Worm (Caenorhabditis elegans): ENCODE measurements around the gene F58B4.7.
A peak's percentile ranks its signal among the peaks of the same experiment; 100 is the strongest.

F58B4.7 gene

ce11 chrV:10953471-10954155 is 30.5 kb upstream of the F58B4.7 start (continued):
- TF ChIP-seq nhr-25 (tag; optimal IDR thresholded peaks at IDR 0.05; ENCODE audit: borderline replicate concordance, insufficient read depth): peak; percentile 18

ce11 chrV:10951655-10952278 is 28.6 kb upstream of the F58B4.7 start, which contains the start of gene F17C11.4:
F17C11.4 (plus strand) TSS chrV:10951860.
- TF ChIP-seq dmd-6 (GFP tag; IDR thresholded peaks at IDR 0.05): peak; percentile 89
- TF ChIP-seq F49E8.2 (tag; optimal IDR thresholded peaks at IDR 0.05; ENCODE audit: borderline replicate concordance): no peak
- peak; percentile 74 for TF ChIP-seq dve-1 (tag; optimal IDR thresholded peaks at IDR 0.05; ENCODE audit: insufficient read depth)
- TF ChIP-seq fkh-10 (GFP tag; optimal IDR thresholded peaks at IDR 0.05): peak; percentile 69
- TF ChIP-seq Y105C5A.15 (GFP tag; IDR thresholded peaks at IDR 0.05): no peak
- no peak for TF ChIP-seq ZK337.2 (GFP tag; IDR thresholded peaks at IDR 0.05)
- peak; percentile 59 for TF ChIP-seq mxl-3 (GFP tag; optimal IDR thresholded peaks at IDR 0.05)
- TF ChIP-seq dpl-1 (GFP tag; optimal IDR thresholded peaks at IDR 0.05): peak; percentile 38
- no peak for TF ChIP-seq dmd-8 (GFP tag; IDR thresholded peaks at IDR 0.05)
- TF ChIP-seq fos-1 (tag; optimal IDR thresholded peaks at IDR 0.05): no peak
- TF ChIP-seq nhr-25 (tag; optimal IDR thresholded peaks at IDR 0.05; ENCODE audit: borderline replicate concordance, insufficient read depth): peak; percentile 89
- peak; percentile 84 for TF ChIP-seq mdt-29 (GFP tag; IDR thresholded peaks at IDR 0.05)
- no peak for TF ChIP-seq tag-97 (GFP tag; IDR thresholded peaks at IDR 0.05)
- peak; percentile 33 for TF ChIP-seq nhr-6 (tag; optimal IDR thresholded peaks at IDR 0.05)
- TF ChIP-seq hlh-30 (tag; optimal IDR thresholded peaks at IDR 0.05; ENCODE audit: insufficient read depth): peak; percentile 96
- no peak for TF ChIP-seq ceh-44 (GFP tag; IDR thresholded peaks at IDR 0.05)
- no peak for TF ChIP-seq attf-4 (tag; optimal IDR thresholded peaks at IDR 0.05)
- TF ChIP-seq php-3 (GFP tag; IDR thresholded peaks at IDR 0.05): peak; percentile 62; the same call in 1 of the 2 replicates
- no peak for TF ChIP-seq nhr-111 (GFP tag; optimal IDR thresholded peaks at IDR 0.05)
- peak; percentile 60; the same call in 1 of the 2 replicates for TF ChIP-seq mxl-2 (GFP tag; conservative IDR thresholded peaks at IDR 0.05)
- peak; percentile 6 for TF ChIP-seq cey-2 (tag; optimal IDR thresholded peaks at IDR 0.05; ENCODE audit: borderline replicate concordance, insufficient read depth)
- TF ChIP-seq gei-8 (GFP tag; optimal IDR thresholded peaks at IDR 0.05): no peak
- TF ChIP-seq duxl-1 (tag; optimal IDR thresholded peaks at IDR 0.05; ENCODE audit: poor library complexity): no peak
- peak; percentile 82 for TF ChIP-seq ama-1 (optimal IDR thresholded peaks at IDR 0.05)
- peak in 1 of 2 experiments; percentile 76 for TF ChIP-seq daf-16 (GFP tag; optimal IDR thresholded peaks at IDR 0.05)
- peak; percentile 80 for TF ChIP-seq daf-16 (tag; optimal IDR thresholded peaks at IDR 0.05)
- TF ChIP-seq ceh-32 (tag; optimal IDR thresholded peaks at IDR 0.05; ENCODE audit: poor library complexity): peak; percentile 52
- peak; percentile 72 for TF ChIP-seq mep-1 (tag; optimal IDR thresholded peaks at IDR 0.05)
- TF ChIP-seq ceh-20 (GFP tag; IDR thresholded peaks at IDR 0.05): 0 out of 2 replicates have a peak, but pooled peaks have one; percentile 12
- no peak for TF ChIP-seq nhr-237 (tag; optimal IDR thresholded peaks at IDR 0.05)
- TF ChIP-seq F10B5.3 (tag; optimal IDR thresholded peaks at IDR 0.05): no peak
- no peak for TF ChIP-seq nhr-10 (tag; optimal IDR thresholded peaks at IDR 0.05)
- peak; percentile 47 for TF ChIP-seq lin-38 (GFP tag; IDR thresholded peaks at IDR 0.05)
- peak; percentile 99 for TF ChIP-seq aha-1 (tag)
- peak; percentile 47; the same call in 1 of the 2 replicates for TF ChIP-seq Y75B8A.6 (GFP tag; IDR thresholded peaks at IDR 0.05)
- TF ChIP-seq nhr-11 (tag; optimal IDR thresholded peaks at IDR 0.05): peak; percentile 87
- TF ChIP-seq hif-1 (tag; optimal IDR thresholded peaks at IDR 0.05): peak; percentile 41 to 74
- 0 out of 2 replicates have a peak, but pooled peaks have one; percentile 12 for TF ChIP-seq D1046.2 (GFP tag; IDR thresholded peaks at IDR 0.05)
- TF ChIP-seq Y5F2A.4 (GFP tag; optimal IDR thresholded peaks at IDR 0.05): no peak
- no peak for TF ChIP-seq ceh-82 (tag; optimal IDR thresholded peaks at IDR 0.05)
- TF ChIP-seq zfp-3 (GFP tag; conservative IDR thresholded peaks at IDR 0.05): peak; percentile 57; the same call in 1 of the 2 replicates
- no peak for TF ChIP-seq lin-39 (tag; optimal IDR thresholded peaks at IDR 0.05)
- TF ChIP-seq egl-43 (GFP tag; IDR thresholded peaks at IDR 0.05): no peak
- peak; percentile 10 for TF ChIP-seq spr-1 (tag; optimal IDR thresholded peaks at IDR 0.05)
- TF ChIP-seq lin-29 (GFP tag; IDR thresholded peaks at IDR 0.05): no peak
- TF ChIP-seq F37D6.2 (tag; optimal IDR thresholded peaks at IDR 0.05): no peak
